Fruit fly (Drosophila melanogaster): Measurements from ENCODE around the gene gdl-ORF39.

gdl-ORF39 gene

dm6 chr3L:15535800-15536225, 26.6 kb downstream of the gdl-ORF39 start (continued):
- TF ChIP-seq scrt (GFP tag; optimal IDR thresholded peaks at IDR 0.05) (peak; percentile 95), CG3163 (GFP tag; optimal IDR thresholded peaks at IDR 0.05) (peak; percentile 75), CG13424 (tag; optimal IDR thresholded peaks at IDR 0.05) (no peak), kah (GFP tag; optimal IDR thresholded peaks at IDR 0.05) (peak; percentile 83), Lpt (GFP tag; optimal IDR thresholded peaks at IDR 0.05) (no peak)

DNA sequence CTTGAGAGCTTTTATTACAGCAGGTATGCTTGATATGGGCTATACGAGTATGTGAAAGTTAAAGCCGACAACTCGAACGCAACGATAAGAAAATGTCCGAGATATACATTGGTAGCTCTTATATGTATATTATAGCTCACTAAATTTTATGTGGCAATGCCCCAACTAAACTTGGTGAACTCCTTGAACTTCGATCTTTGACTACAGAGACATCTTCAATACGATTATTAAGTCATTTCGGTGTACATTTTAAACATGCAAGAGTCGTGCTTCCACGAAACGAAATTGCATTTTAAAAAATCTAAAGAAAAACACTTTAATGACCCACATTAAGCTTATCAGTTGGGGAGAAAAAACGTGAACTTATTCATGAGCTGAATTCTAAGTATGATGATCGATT, 27.3 kb downstream of the gdl-ORF39 start:
- TF ChIP-seq pho (GFP tag; optimal IDR thresholded peaks at IDR 0.05), result no peak
- TF ChIP-seq CG10274 (GFP tag; optimal IDR thresholded peaks at IDR 0.05), result no peak
- TF ChIP-seq Hr78 (GFP tag; optimal IDR thresholded peaks at IDR 0.05), result peak in 1 of 2 experiments; percentile 65
- peak; percentile 35 for TF ChIP-seq exex (tag; optimal IDR thresholded peaks at IDR 0.05)
- no peak for TF ChIP-seq grau (tag; optimal IDR thresholded peaks at IDR 0.05)
- peak; percentile 70; the same call in 2 of the 3 replicates for TF ChIP-seq CG2199 (GFP tag; IDR thresholded peaks at IDR 0.05)
- TF ChIP-seq CG14441 (GFP tag; IDR thresholded peaks at IDR 0.05), result no peak
- no peak for TF ChIP-seq sens (GFP tag)
- TF ChIP-seq al (GFP tag; IDR thresholded peaks at IDR 0.05), result no peak
- TF ChIP-seq CG11560 (tag; IDR thresholded peaks at IDR 0.05), result no peak

- TF ChIP-seq otp (GFP tag; IDR thresholded peaks at IDR 0.05) (no peak), NFAT (GFP tag; IDR thresholded peaks at IDR 0.05) (no peak), CG11560 (tag; IDR thresholded peaks at IDR 0.05) (no peak), D (optimal IDR thresholded peaks at IDR 0.05) (no peak), D (GFP tag; optimal IDR thresholded peaks at IDR 0.05) (peak; percentile 64), Bdp1 (GFP tag; optimal IDR thresholded peaks at IDR 0.05) (peak; percentile 24), unc-4 (GFP tag; IDR thresholded peaks at IDR 0.05; ENCODE audit: partially characterized antibody) (no peak), CG9215 (GFP tag; IDR thresholded peaks at IDR 0.05) (peak; percentile 26; the same call in 1 of the 2 replicates), onecut (GFP tag; IDR thresholded peaks at IDR 0.05) (no peak), TFAM (GFP tag; optimal IDR thresholded peaks at IDR 0.05) (no peak), CG17328 (GFP tag; IDR thresholded peaks at IDR 0.05) (peak; percentile 39; the same call in 1 of the 2 replicates), dpn (GFP tag; optimal IDR thresholded peaks at IDR 0.05) (peak; percentile 35 to 36), H2.0 (GFP tag; IDR thresholded peaks at IDR 0.05) (no peak; the same call in 1 of the 2 replicates), CG8478 (optimal IDR thresholded peaks at IDR 0.05) (no peak), CG14710 (tag; optimal IDR thresholded peaks at IDR 0.05) (peak; percentile 70), cas (GFP tag; IDR thresholded peaks at IDR 0.05) (no peak), sim (GFP tag; IDR thresholded peaks at IDR 0.05) (no peak), gsb-n (tag; optimal IDR thresholded peaks at IDR 0.05) (peak; percentile 64), CG4707 (GFP tag; optimal IDR thresholded peaks at IDR 0.05) (no peak), hb (GFP tag; IDR thresholded peaks at IDR 0.05; ENCODE audit: partially characterized antibody) (no peak), jumu (GFP tag; optimal IDR thresholded peaks at IDR 0.05) (peak; percentile 1), CG32772 (GFP tag; IDR thresholded peaks at IDR 0.05) (no peak), CG12071 (GFP tag; optimal IDR thresholded peaks at IDR 0.05) (no peak), fu2 (GFP tag; optimal IDR thresholded peaks at IDR 0.05) (peak; percentile 16), NK7.1 (GFP tag; optimal IDR thresholded peaks at IDR 0.05) (peak; percentile 15), Eip74EF (GFP tag; optimal IDR thresholded peaks at IDR 0.05) (peak in 1 of 2 experiments; percentile 78), CG13123 (GFP tag; optimal IDR thresholded peaks at IDR 0.05) (no peak), CG9609 (GFP tag; optimal IDR thresholded peaks at IDR 0.05) (no peak), ssp (GFP tag; IDR thresholded peaks at IDR 0.05) (peak; percentile 19; the same call in 1 of the 2 replicates), wdn (GFP tag; IDR thresholded peaks at IDR 0.05) (no peak), Kr (GFP tag; optimal IDR thresholded peaks at IDR 0.05) (no peak), lilli (GFP tag; optimal IDR thresholded peaks at IDR 0.05) (peak; percentile 63), CG15011 (GFP tag; optimal IDR thresholded peaks at IDR 0.05) (peak; percentile 55), kah (GFP tag; optimal IDR thresholded peaks at IDR 0.05) (peak; percentile 41), CkIIα-i1 (GFP tag; IDR thresholded peaks at IDR 0.05) (no peak)
Observed at dm6 chr3L:15537916-15538581, 28.8 kb downstream of the gdl-ORF39 start.

All from whole organism, embryonic.